Worm (Caenorhabditis elegans) whole organism, L4/young adult: Measurements from ENCODE around the gene C17H11.4.

ENCODE experiments used
- W03F9.2 ChIP-seq: fragments of 150-350 bp; optimal IDR thresholded peaks from 2 replicates; lab custom pipeline; 2014; ENCODE audit warnings: missing biosample characterization, missing genetic modification characterization
- dao-5 ChIP-seq: sonication (generic microtip); optimal IDR thresholded peaks from 2 replicates; lab custom pipeline; 2016; ENCODE audit warnings: missing genotype, missing genetic modification characterization, moderate library complexity, missing compliant biosample characterization
- him-1 ChIP-seq: sonication (generic microtip); optimal IDR thresholded peaks from 2 replicates; lab custom pipeline; 2016; ENCODE audit warnings: missing genotype, missing genetic modification reagents, missing genetic modification characterization, missing compliant biosample characterization

C17H11.4 gene

ce11 chrX:8148993-8149392 lies 32.4 kb downstream of the C17H11.4 start:
- no peak for TF ChIP-seq dao-5 (tag; lab: Kevin White, UChicago)

- TF ChIP-seq him-1 (tag; lab: Kevin White, UChicago) (no peak), dao-5 (tag; lab: Kevin White, UChicago) (no peak), W03F9.2 (tag; lab: Kevin White, UChicago) (no peak)
Measured at ce11 chrX:8147398-8147797, 34.0 kb downstream of the C17H11.4 start, which contains the start of gene C02B8.1. Gene C02B8.1 (plus strand): TSS chrX:8147698.

ce11 chrX:8139146-8139545 lies 42.3 kb downstream of the C17H11.4 start, which contains the start of gene C02B8.3:
Gene C02B8.3 (plus strand): TSS chrX:8139446.
- TF ChIP-seq dao-5 (tag; lab: Kevin White, UChicago) = no peak
- no peak for TF ChIP-seq W03F9.2 (tag; lab: Kevin White, UChicago)
- no peak for TF ChIP-seq him-1 (tag; lab: Kevin White, UChicago)

- TF ChIP-seq him-1 (tag; lab: Kevin White, UChicago) (no peak), W03F9.2 (tag; lab: Kevin White, UChicago) (no peak), dao-5 (tag; lab: Kevin White, UChicago) (no peak)
Measured at ce11 chrX:8137779-8138178, 43.7 kb downstream of the C17H11.4 start, which contains the start of gene C02B8.7. Gene C02B8.7 (minus strand): TSS chrX:8137879.

- TF ChIP-seq W03F9.2 (tag; lab: Kevin White, UChicago) = peak; percentile 48
- TF ChIP-seq him-1 (tag; lab: Kevin White, UChicago) = no peak
- no peak for TF ChIP-seq dao-5 (tag; lab: Kevin White, UChicago)
Measured at ce11 chrX:8136276-8136891, 45.1 kb downstream of the C17H11.4 start, which contains the start of gene C02B8.6. Gene C02B8.6 (minus strand): TSS chrX:8136326.
